Worm (Caenorhabditis elegans) whole organism, L2 larva: ENCODE measurements around the gene fmo-5.

ENCODE experiments used
- lsy-2 ChIP-seq, 2 experiments: fragments of 150-350 bp in 1 of 2; sonication (generic microtip) in 1 of 2; optimal IDR thresholded peaks; 2 replicates each; lab custom pipeline; 2014 to 2017; ENCODE audit warnings: missing biosample characterization in 2 of 2, missing genetic modification characterization in 2 of 2
- mdl-1 ChIP-seq, 2 experiments: fragments of 150-350 bp in 1 of 2; sonication (generic microtip) in 1 of 2; optimal IDR thresholded peaks; 2 replicates each; lab custom pipeline; 2017; ENCODE audit warnings: missing biosample characterization in 2 of 2, missing genetic modification characterization in 2 of 2
- skn-1 ChIP-seq: sonication (generic microtip); optimal IDR thresholded peaks from 2 replicates; lab custom pipeline; 2017; ENCODE audit warnings: missing biosample characterization, missing genetic modification characterization

DNA sequence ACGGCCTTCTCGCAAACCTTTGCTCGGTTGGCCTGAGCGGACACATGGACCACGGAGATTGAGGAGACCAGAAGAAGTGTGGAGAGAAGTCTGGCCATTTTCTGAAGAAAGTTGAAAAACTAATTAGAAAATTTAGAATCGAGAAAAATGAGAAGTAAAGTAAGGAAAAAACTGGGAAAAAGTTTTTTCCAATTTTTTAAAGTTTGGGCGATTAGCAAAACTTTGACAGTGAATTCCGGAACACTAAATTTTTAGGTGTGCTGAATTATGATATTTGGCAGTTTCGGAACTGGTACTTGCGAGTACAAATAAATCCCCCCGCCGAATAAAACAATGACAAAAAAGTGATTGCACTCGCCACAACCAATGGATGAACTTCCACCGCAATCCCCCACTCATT, 36.7 kb downstream of the fmo-5 start, which contains the start of gene T02B11.3:
- TF ChIP-seq skn-1 (tag; lab: Kevin White, UChicago) (no peak), mdl-1 (tag; optimal IDR thresholded peaks at IDR 0.05; lab: Kevin White, UChicago) (no peak), lsy-2 (tag; optimal IDR thresholded peaks at IDR 0.05; lab: Kevin White, UChicago) (no peak)
